Worm (Caenorhabditis elegans) whole organism, mixed stage, embryonic: ENCODE measurements around the gene K10H10.7.

Experiments used
- M03D4.4 ChIP-seq: sonication (generic microtip); optimal IDR thresholded peaks from 2 replicates; lab custom pipeline; 2017; ENCODE audit warnings: mild to moderate bottlenecking, missing genetic modification characterization, missing compliant biosample characterization
- bed-3 ChIP-seq: fragments of 200-800 bp; sonication (Bioruptor generic); optimal IDR thresholded peaks from 3 replicates; lab custom pipeline; 2018; ENCODE audit warnings: mild to moderate bottlenecking, missing genetic modification characterization, moderate library complexity, missing compliant biosample characterization
- ceh-39 ChIP-seq: fragments of 150-350 bp; optimal IDR thresholded peaks from 2 replicates; lab custom pipeline; 2014; ENCODE audit warnings: missing biosample characterization, missing genetic modification characterization
- ceh-43 ChIP-seq: fragments of 200-800 bp; sonication (Bioruptor generic); optimal IDR thresholded peaks from 2 replicates; lab custom pipeline; 2018; ENCODE audit warnings: mild to moderate bottlenecking, missing genetic modification characterization, moderate library complexity, missing compliant biosample characterization
- ceh-83 ChIP-seq: fragments of 200-800 bp; sonication (Bioruptor generic); optimal IDR thresholded peaks from 2 replicates; lab custom pipeline; 2018; ENCODE audit warnings: mild to moderate bottlenecking, missing genetic modification characterization, missing compliant biosample characterization
- ces-1 ChIP-seq: fragments of 150-350 bp; optimal IDR thresholded peaks from 2 replicates; lab custom pipeline; 2014; ENCODE audit warnings: missing biosample characterization, missing genetic modification reagents, missing genetic modification characterization
- cnd-1 ChIP-seq: fragments of 200-800 bp; sonication (Bioruptor generic); optimal IDR thresholded peaks from 2 replicates; lab custom pipeline; 2018; ENCODE audit warnings: mild to moderate bottlenecking, missing genetic modification characterization, missing compliant biosample characterization
- drap-1 ChIP-seq: fragments of 200-800 bp; sonication (Bioruptor generic); optimal IDR thresholded peaks from 3 replicates; lab custom pipeline; 2018; ENCODE audit warnings: mild to moderate bottlenecking, missing genetic modification characterization, missing compliant biosample characterization
- elt-1 ChIP-seq: sonication (generic microtip); optimal IDR thresholded peaks from 2 replicates; lab custom pipeline; 2017; ENCODE audit warnings: missing genetic modification characterization, mild to moderate bottlenecking, missing compliant biosample characterization, antibody characterized with exemption, moderate library complexity, borderline replicate concordance; ENCODE audit not compliant: insufficient read depth
- flh-1 ChIP-seq: fragments of 200-800 bp; sonication (Bioruptor generic); optimal IDR thresholded peaks from 2 replicates; lab custom pipeline; 2018; ENCODE audit warnings: mild to moderate bottlenecking, missing genetic modification characterization, moderate library complexity, missing compliant biosample characterization
- ham-2 ChIP-seq: fragments of 200-800 bp; sonication (Bioruptor generic); optimal IDR thresholded peaks from 2 replicates; lab custom pipeline; 2018; ENCODE audit warnings: mild to moderate bottlenecking, missing genetic modification characterization, missing compliant biosample characterization
- hlh-1 ChIP-seq: fragments of 150-350 bp; optimal IDR thresholded peaks from 2 replicates; lab custom pipeline; 2014; ENCODE audit warnings: missing biosample characterization, missing genetic modification reagents, missing genetic modification characterization
- lin-13 ChIP-seq: fragments of 150-350 bp; optimal IDR thresholded peaks from 2 replicates; lab custom pipeline; 2014; ENCODE audit warnings: missing biosample characterization, missing genetic modification characterization
- lin-32 ChIP-seq: fragments of 200-800 bp; sonication (Bioruptor generic); optimal IDR thresholded peaks from 2 replicates; lab custom pipeline; 2018; ENCODE audit warnings: mild to moderate bottlenecking, missing genetic modification characterization, missing compliant biosample characterization
- lsy-2 ChIP-seq: fragments of 150-350 bp; optimal IDR thresholded peaks from 2 replicates; lab custom pipeline; 2014; ENCODE audit warnings: missing biosample characterization, missing genetic modification characterization
- mab-5 ChIP-seq: fragments of 150-350 bp; optimal IDR thresholded peaks from 2 replicates; lab custom pipeline; 2014; ENCODE audit warnings: missing biosample characterization, missing genetic modification characterization
- mls-2 ChIP-seq: sonication (generic microtip); optimal IDR thresholded peaks from 2 replicates; lab custom pipeline; 2016; ENCODE audit warnings: mild to moderate bottlenecking, missing genetic modification characterization, moderate library complexity, missing compliant biosample characterization
- nhr-12 ChIP-seq: fragments of 150-350 bp; optimal IDR thresholded peaks from 2 replicates; lab custom pipeline; 2014; ENCODE audit warnings: missing biosample characterization, missing genetic modification characterization
- nhr-2 ChIP-seq: fragments of 150-350 bp; optimal IDR thresholded peaks from 2 replicates; lab custom pipeline; 2014; ENCODE audit warnings: missing biosample characterization, missing genetic modification characterization
- nhr-237 ChIP-seq: fragments of 150-350 bp; optimal IDR thresholded peaks from 2 replicates; lab custom pipeline; 2014; ENCODE audit warnings: missing biosample characterization, missing genetic modification characterization
- nhr-28 ChIP-seq: fragments of 150-350 bp; optimal IDR thresholded peaks from 2 replicates; lab custom pipeline; 2014; ENCODE audit warnings: missing biosample characterization, missing genetic modification characterization
- nhr-76 ChIP-seq: sonication (generic microtip); optimal IDR thresholded peaks from 2 replicates; lab custom pipeline; 2017; ENCODE audit warnings: missing biosample characterization, missing genetic modification characterization
- pha-4 ChIP-seq: fragments of 150-350 bp; optimal IDR thresholded peaks from 2 replicates; lab custom pipeline; 2018; ENCODE audit warnings: missing biosample characterization, missing genetic modification reagents, missing genetic modification characterization
- sptf-1 ChIP-seq: sonication (generic microtip); optimal IDR thresholded peaks from 2 replicates; lab custom pipeline; 2017; ENCODE audit warnings: mild to moderate bottlenecking, missing genetic modification characterization, moderate library complexity, missing compliant biosample characterization
- tbx-8 ChIP-seq: fragments of 200-800 bp; sonication (Bioruptor generic); optimal IDR thresholded peaks from 2 replicates; lab custom pipeline; 2018; ENCODE audit warnings: mild to moderate bottlenecking, missing genetic modification characterization, moderate library complexity, missing compliant biosample characterization
- unc-120 ChIP-seq: sonication (generic microtip); optimal IDR thresholded peaks from 2 replicates; lab custom pipeline; 2017; ENCODE audit warnings: missing genetic modification characterization, missing compliant biosample characterization; ENCODE audit not compliant: poor library complexity, severe bottlenecking
- unc-39 ChIP-seq: fragments of 150-350 bp; optimal IDR thresholded peaks from 2 replicates; lab custom pipeline; 2014; ENCODE audit warnings: missing biosample characterization, missing genetic modification characterization
- zip-8 ChIP-seq: fragments of 150-350 bp; optimal IDR thresholded peaks from 2 replicates; lab custom pipeline; 2014; ENCODE audit warnings: missing biosample characterization, missing genetic modification characterization
- ztf-11 ChIP-seq: fragments of 150-350 bp; optimal IDR thresholded peaks from 2 replicates; lab custom pipeline; 2014; ENCODE audit warnings: missing biosample characterization, missing genetic modification characterization

K10H10.7 gene

ce11 chrII:14507563-14507962 is at the start of gene K10H10.7, which contains the start of gene K10H10.10:
K10H10.7 (minus strand) TSS chrII:14507663.
K10H10.10 (plus strand) TSS chrII:14507766.
- TF ChIP-seq lsy-2 (tag; lab: Kevin White, UChicago) (no peak), nhr-2 (no peak), cnd-1 (tag; lab: Kevin White, UChicago) (no peak), bed-3 (GFP tag; lab: Kevin White, UChicago) (no peak)

- TF ChIP-seq nhr-12: no peak
- TF ChIP-seq ces-1 (GFP tag; lab: Kevin White, UChicago): peak; percentile 30
- TF ChIP-seq mab-5 (tag; lab: Kevin White, UChicago): no peak
- TF ChIP-seq drap-1 (GFP tag; lab: Kevin White, UChicago): no peak
- TF ChIP-seq lsy-2 (tag; lab: Kevin White, UChicago): no peak
These were observed 47.6 kb upstream of the K10H10.7 start for ce11 chrII:14555019-14555418.

ce11 chrII:14550613-14551012 is 43.1 kb upstream of the K10H10.7 start, which contains the start of gene nlp-41:
nlp-41 (plus strand) TSS chrII:14550913.
- TF ChIP-seq ham-2 (no peak), flh-1 (GFP tag; lab: Kevin White, UChicago) (no peak), bed-3 (GFP tag; lab: Kevin White, UChicago) (no peak)
- TF ChIP-seq, all 35 proteins: peak for 0

- TF ChIP-seq lsy-2 (tag; lab: Kevin White, UChicago): no peak
- TF ChIP-seq ham-2: no peak
- TF ChIP-seq nhr-237 (tag; lab: Kevin White, UChicago): no peak
- no peak for TF ChIP-seq sptf-1 (tag; lab: Kevin White, UChicago)
- no peak for TF ChIP-seq nhr-2
- no peak for TF ChIP-seq lin-13 (tag; lab: Kevin White, UChicago)
- no peak for TF ChIP-seq ces-1 (GFP tag; lab: Kevin White, UChicago)
- TF ChIP-seq lin-32 (GFP tag; lab: Kevin White, UChicago): no peak
- TF ChIP-seq flh-1 (GFP tag; lab: Kevin White, UChicago): no peak
- no peak for TF ChIP-seq ceh-83 (GFP tag; lab: Kevin White, UChicago)
- no peak for TF ChIP-seq M03D4.4 (tag; lab: Kevin White, UChicago)
These were observed 41.2 kb upstream of the K10H10.7 start, which contains the start of gene gcy-29 for ce11 chrII:14548691-14549090. gcy-29 (minus strand) TSS chrII:14548791.

- TF ChIP-seq nhr-237 (tag; lab: Kevin White, UChicago) (no peak), drap-1 (GFP tag; lab: Kevin White, UChicago) (no peak), pha-4 (no peak), nhr-2 (no peak), tbx-8 (GFP tag; lab: Kevin White, UChicago) (no peak), ztf-11 (no peak), mls-2 (tag; lab: Kevin White, UChicago) (no peak), lin-13 (tag; lab: Kevin White, UChicago) (no peak), zip-8 (tag; lab: Kevin White, UChicago) (no peak), nhr-12 (no peak), nhr-28 (no peak), unc-39 (tag; lab: Kevin White, UChicago) (no peak), hlh-1 (no peak), ceh-43 (GFP tag; lab: Kevin White, UChicago) (no peak), flh-1 (GFP tag; lab: Kevin White, UChicago) (no peak), elt-1 (tag; lab: Kevin White, UChicago) (no peak), lin-32 (GFP tag; lab: Kevin White, UChicago) (no peak), lsy-2 (tag; lab: Kevin White, UChicago) (no peak), unc-120 (tag; lab: Kevin White, UChicago) (no peak), mab-5 (tag; lab: Kevin White, UChicago) (no peak)
These were observed 33.1 kb upstream of the K10H10.7 start for ce11 chrII:14540551-14540950.

- TF ChIP-seq nhr-76 (no peak), lin-13 (tag; lab: Kevin White, UChicago) (no peak), ceh-39 (no peak), tbx-8 (GFP tag; lab: Kevin White, UChicago) (no peak), nhr-2 (no peak), mls-2 (tag; lab: Kevin White, UChicago) (no peak), lsy-2 (tag; lab: Kevin White, UChicago) (no peak), elt-1 (tag; lab: Kevin White, UChicago) (no peak), flh-1 (GFP tag; lab: Kevin White, UChicago) (no peak)
These were observed 30.3 kb upstream of the K10H10.7 start, which contains the start of the genes clec-147 and C04H5.7 for ce11 chrII:14537728-14538127. clec-147 (minus strand) TSS chrII:14537828. C04H5.7 (plus strand) TSS chrII:14537946.
